Fruit fly (Drosophila melanogaster): ENCODE data around the gene CG12268.

Gene CG12268

DNA sequence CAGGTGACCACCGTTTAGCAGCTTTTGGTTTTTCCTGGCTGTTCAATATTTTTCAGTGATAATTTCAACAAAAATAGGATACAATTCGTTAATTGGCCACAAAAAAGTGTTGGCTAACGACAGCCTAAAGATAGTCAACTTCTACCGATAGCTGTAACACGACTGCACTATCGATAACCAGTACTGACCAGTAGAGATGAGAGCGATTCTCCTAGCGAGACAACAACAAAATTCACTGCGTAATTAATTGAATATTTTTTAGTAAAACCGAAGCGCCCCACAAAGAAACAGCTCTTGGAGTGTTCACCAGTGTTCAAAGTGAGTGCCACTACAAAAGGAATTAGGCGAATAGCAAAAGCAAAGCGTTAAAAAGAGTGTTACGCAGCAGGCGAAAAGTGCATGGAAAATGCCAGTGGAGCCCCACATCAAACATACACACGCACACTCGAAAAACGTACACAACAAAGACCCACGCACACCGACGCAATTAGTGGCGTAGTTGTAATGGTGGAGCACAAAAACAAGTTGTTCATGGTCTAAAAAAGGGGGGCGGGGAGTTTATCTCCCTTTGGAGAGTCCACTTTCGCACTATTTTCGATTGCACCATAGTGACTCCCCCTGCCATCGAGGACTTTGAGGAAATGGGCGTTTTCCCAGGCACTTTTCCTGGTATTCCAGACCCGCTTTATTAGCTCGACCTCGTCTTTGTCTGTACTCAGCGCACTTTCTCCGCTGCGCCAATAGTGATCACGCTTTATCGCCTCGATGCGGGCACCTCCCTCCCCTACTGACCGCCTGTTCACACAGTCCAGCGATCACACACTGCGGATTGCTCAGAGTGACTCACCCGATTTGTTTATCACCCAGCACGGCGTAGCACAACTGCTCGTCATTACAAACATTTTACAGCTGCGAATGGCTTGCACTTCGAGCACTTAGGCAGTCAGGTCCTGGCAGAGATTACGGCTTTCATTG lies 44.9 kb upstream of the CG12268 start, which contains the start of the genes Epp and Rab7 (continued):
- TF ChIP-seq CG11294 (GFP tag; IDR thresholded peaks at IDR 0.05) (no peak), esn (GFP tag; optimal IDR thresholded peaks at IDR 0.05) (peak; percentile 64), Lpt (GFP tag; optimal IDR thresholded peaks at IDR 0.05) (no peak), fd59A (GFP tag; optimal IDR thresholded peaks at IDR 0.05) (no peak), Met (GFP tag; optimal IDR thresholded peaks at IDR 0.05) (no peak), CG7368 (GFP tag; optimal IDR thresholded peaks at IDR 0.05) (no peak), CG8632 (GFP tag; optimal IDR thresholded peaks at IDR 0.05) (peak; percentile 1), CG34406 (GFP tag; optimal IDR thresholded peaks at IDR 0.05) (no peak), CG6792 (GFP tag; optimal IDR thresholded peaks at IDR 0.05) (no peak), fd85E (GFP tag; optimal IDR thresholded peaks at IDR 0.05) (no peak), OdsH (GFP tag; optimal IDR thresholded peaks at IDR 0.05) (peak; percentile 51), CG16779 (tag; optimal IDR thresholded peaks at IDR 0.05) (no peak), Eip78C (GFP tag) (peak; percentile 74), achi (GFP tag; optimal IDR thresholded peaks at IDR 0.05) (no peak), svp (GFP tag) (peak; percentile 83), CG9139 (GFP tag; optimal IDR thresholded peaks at IDR 0.05) (peak; percentile 59), Hr4 (GFP tag; optimal IDR thresholded peaks at IDR 0.05) (no peak), CG32006 (GFP tag; optimal IDR thresholded peaks at IDR 0.05) (no peak), CG6163 (GFP tag; IDR thresholded peaks at IDR 0.05) (0 out of 3 replicates have a peak, but pooled peaks have one; percentile 35), Smox (GFP tag; optimal IDR thresholded peaks at IDR 0.05) (no peak), CG8119 (GFP tag; IDR thresholded peaks at IDR 0.05) (peak; percentile 47; the same call in 1 of the 3 replicates), acj6 (GFP tag; optimal IDR thresholded peaks at IDR 0.05) (no peak), net (GFP tag; optimal IDR thresholded peaks at IDR 0.05) (peak; percentile 53), Gug (GFP tag; IDR thresholded peaks at IDR 0.05) (0 out of 2 replicates have a peak, but pooled peaks have one; percentile 8), Sox14 (GFP tag; optimal IDR thresholded peaks at IDR 0.05) (peak; percentile 82), CG31627 (GFP tag; optimal IDR thresholded peaks at IDR 0.05) (peak; percentile 54), Sox15 (GFP tag; optimal IDR thresholded peaks at IDR 0.05) (no peak), CG8319 (GFP tag; optimal IDR thresholded peaks at IDR 0.05) (no peak), eg (GFP tag; IDR thresholded peaks at IDR 0.05) (no peak)

- TF ChIP-seq CG31627 (GFP tag; optimal IDR thresholded peaks at IDR 0.05): no peak
- no peak for TF ChIP-seq CG4318 (GFP tag; optimal IDR thresholded peaks at IDR 0.05)
- no peak for TF ChIP-seq CG15336 (GFP tag; IDR thresholded peaks at IDR 0.05)
- TF ChIP-seq cyc (GFP tag; optimal IDR thresholded peaks at IDR 0.05): no peak
- no peak for TF ChIP-seq Met (GFP tag; optimal IDR thresholded peaks at IDR 0.05)
These were observed 43.1 kb upstream of the CG12268 start for dm6 chr3R:23991364-23991763.

DNA sequence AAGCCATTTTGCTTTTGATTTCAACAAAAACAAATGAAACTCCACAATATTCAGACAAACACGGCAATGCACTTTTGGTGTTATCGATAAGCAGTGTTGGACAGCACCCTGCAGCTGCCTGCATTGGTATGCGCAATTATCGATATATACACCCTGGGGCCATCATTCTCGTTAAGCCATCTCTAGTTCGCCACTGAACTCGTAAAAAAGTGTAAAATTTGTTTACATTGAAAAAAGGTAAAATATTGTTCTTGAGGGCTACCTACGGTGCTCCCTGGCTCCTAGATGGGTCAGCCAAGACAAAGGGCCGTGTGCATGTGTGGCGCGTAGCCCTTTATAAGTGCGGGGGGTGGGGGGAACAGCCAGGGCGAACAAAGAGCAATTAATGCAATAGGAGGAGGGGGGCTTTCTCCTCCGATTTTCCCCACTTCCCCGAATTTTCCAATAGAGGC lies 38.3 kb upstream of the CG12268 start, which contains the start of the genes CG13603 and CG5902:
Gene CG13603, minus strand, starts transcription at position 91 of the 452 bp plus-strand sequence.
Gene CG5902, plus strand, starts transcription at position 164 of the 452 bp plus-strand sequence.
- TF ChIP-seq Hr4 (GFP tag; optimal IDR thresholded peaks at IDR 0.05) (no peak), fkh (GFP tag; optimal IDR thresholded peaks at IDR 0.05) (no peak), CG6854 (GFP tag; optimal IDR thresholded peaks at IDR 0.05) (peak; percentile 45), fd59A (GFP tag; optimal IDR thresholded peaks at IDR 0.05) (no peak), OdsH (GFP tag; optimal IDR thresholded peaks at IDR 0.05) (no peak), cyc (GFP tag; optimal IDR thresholded peaks at IDR 0.05) (peak; percentile 57), CG6163 (GFP tag; IDR thresholded peaks at IDR 0.05) (peak; percentile 69; the same call in 1 of the 3 replicates), CG8632 (GFP tag; optimal IDR thresholded peaks at IDR 0.05) (no peak), CG11294 (GFP tag; IDR thresholded peaks at IDR 0.05) (no peak), CG10631 (GFP tag; optimal IDR thresholded peaks at IDR 0.05) (no peak), CG9139 (GFP tag; optimal IDR thresholded peaks at IDR 0.05) (no peak), Met (GFP tag; optimal IDR thresholded peaks at IDR 0.05) (no peak), CG31627 (GFP tag; optimal IDR thresholded peaks at IDR 0.05) (no peak), Sox15 (GFP tag; optimal IDR thresholded peaks at IDR 0.05) (no peak), svp (GFP tag) (peak; percentile 79), CG6808 (GFP tag; optimal IDR thresholded peaks at IDR 0.05) (peak; percentile 40), Sox14 (GFP tag; optimal IDR thresholded peaks at IDR 0.05) (peak; percentile 96), CG4318 (GFP tag; optimal IDR thresholded peaks at IDR 0.05) (no peak), esn (GFP tag; optimal IDR thresholded peaks at IDR 0.05) (peak; percentile 61), net (GFP tag; optimal IDR thresholded peaks at IDR 0.05) (peak; percentile 28), Ets96B (tag; optimal IDR thresholded peaks at IDR 0.05) (peak; percentile 11), Hr39 (GFP tag; optimal IDR thresholded peaks at IDR 0.05) (no peak), ss (GFP tag; optimal IDR thresholded peaks at IDR 0.05) (peak in 1 of 2 experiments; percentile 72), Eip75B (GFP tag; optimal IDR thresholded peaks at IDR 0.05) (no peak), topi (GFP tag; optimal IDR thresholded peaks at IDR 0.05) (no peak), CG8119 (GFP tag; IDR thresholded peaks at IDR 0.05) (no peak), CG34406 (GFP tag; optimal IDR thresholded peaks at IDR 0.05) (peak; percentile 34), dsx (GFP tag; optimal IDR thresholded peaks at IDR 0.05; ENCODE audit: poor library complexity, severe bottlenecking) (peak; percentile 36), CG7368 (GFP tag; optimal IDR thresholded peaks at IDR 0.05) (peak; percentile 26), achi (GFP tag; optimal IDR thresholded peaks at IDR 0.05) (no peak), Eip93F (GFP tag; optimal IDR thresholded peaks at IDR 0.05) (no peak)
